Fruit fly (Drosophila melanogaster) whole organism, embryonic: ENCODE results near the gene CG8369.

Experiments used
- CG10274 ChIP-seq: fragments of 200-800 bp; sonication (Bioruptor generic); optimal IDR thresholded peaks from 3 replicates; lab custom pipeline; 2017; ENCODE audit warnings: missing biosample characterization, mild to moderate bottlenecking, missing genetic modification characterization
- CG10543 ChIP-seq: fragments of 200-800 bp; sonication (Bioruptor generic); optimal IDR thresholded peaks from 3 replicates; lab custom pipeline; 2017; ENCODE audit warnings: missing biosample characterization, mild to moderate bottlenecking, missing genetic modification characterization, moderate library complexity
- CG11696 ChIP-seq: fragments of 200-800 bp; sonication (Bioruptor generic); IDR thresholded peaks from 2 replicates; pipeline ENCODE4 v1.3.6; 2022; ENCODE audit warnings: missing biosample characterization, missing genetic modification characterization
- CG14050 ChIP-seq: fragments of 200-800 bp; sonication (Bioruptor generic); IDR thresholded peaks from 3 replicates; pipeline ENCODE4 v1.3.6; 2022; ENCODE audit warnings: missing biosample characterization, missing genetic modification characterization
- CG14710 ChIP-seq: fragments of 200-800 bp; sonication (Bioruptor generic); optimal IDR thresholded peaks from 3 replicates; lab custom pipeline; 2019; ENCODE audit warnings: missing biosample characterization, mild to moderate bottlenecking, missing genetic modification characterization, moderate library complexity
- CG1603 ChIP-seq: fragments of 200-800 bp; sonication (Bioruptor generic); optimal IDR thresholded peaks from 2 replicates; lab custom pipeline; 2019; ENCODE audit warnings: missing biosample characterization, mild to moderate bottlenecking, missing genetic modification characterization, moderate library complexity
- CG1647 ChIP-seq: fragments of 200-800 bp; sonication (Bioruptor generic); optimal IDR thresholded peaks from 3 replicates; lab custom pipeline; 2016; ENCODE audit warnings: missing biosample characterization, missing genetic modification characterization
- CG17568 ChIP-seq: fragments of 200-800 bp; sonication (Bioruptor generic); optimal IDR thresholded peaks from 2 replicates; lab custom pipeline; 2018; ENCODE audit warnings: missing biosample characterization, mild to moderate bottlenecking, missing genetic modification characterization, moderate library complexity
- CG18011 ChIP-seq: fragments of 200-800 bp; sonication (Bioruptor generic); optimal IDR thresholded peaks from 2 replicates; lab custom pipeline; 2017; ENCODE audit warnings: missing biosample characterization, missing genetic modification characterization, mild to moderate bottlenecking, moderate library complexity, missing genotype
- CG30431 ChIP-seq: fragments of 200-800 bp; sonication (Bioruptor generic); optimal IDR thresholded peaks from 2 replicates; lab custom pipeline; 2017; ENCODE audit warnings: missing biosample characterization, missing genetic modification characterization
- CG3281 ChIP-seq: fragments of 200-800 bp; sonication (Bioruptor generic); optimal IDR thresholded peaks from 3 replicates; lab custom pipeline; 2017; ENCODE audit warnings: missing biosample characterization, mild to moderate bottlenecking, missing genetic modification characterization
- CG5953 ChIP-seq: fragments of 200-800 bp; sonication (Bioruptor generic); IDR thresholded peaks from 2 replicates; pipeline ENCODE4 v1.3.6; 2022; ENCODE audit warnings: missing biosample characterization, missing genetic modification characterization
- CG6175 ChIP-seq: fragments of 200-800 bp; sonication (Bioruptor generic); IDR thresholded peaks from 3 replicates; pipeline ENCODE4 v1.3.6; 2022; ENCODE audit warnings: missing biosample characterization, missing genetic modification characterization
- CG6254 ChIP-seq: fragments of 200-800 bp; sonication (Bioruptor generic); optimal IDR thresholded peaks from 3 replicates; lab custom pipeline; 2017; ENCODE audit warnings: mild to moderate bottlenecking, missing biosample characterization, missing genetic modification reagents, missing genetic modification characterization
- CG7786 ChIP-seq: fragments of 200-800 bp; sonication (Bioruptor generic); optimal IDR thresholded peaks from 2 replicates; lab custom pipeline; 2016; ENCODE audit warnings: missing biosample characterization, missing genetic modification characterization
- CG9797 ChIP-seq: fragments of 200-800 bp; sonication (Bioruptor generic); optimal IDR thresholded peaks from 3 replicates; lab custom pipeline; 2018; ENCODE audit warnings: missing biosample characterization, mild to moderate bottlenecking, missing genetic modification characterization
- CG9817 ChIP-seq: fragments of 200-800 bp; sonication (Bioruptor generic); optimal IDR thresholded peaks from 2 replicates; lab custom pipeline; 2018; ENCODE audit warnings: missing biosample characterization, mild to moderate bottlenecking, missing genetic modification characterization, moderate library complexity
- CHES-1-like ChIP-seq: fragments of 200-800 bp; sonication (Bioruptor generic); optimal IDR thresholded peaks from 2 replicates; lab custom pipeline; 2016; ENCODE audit warnings: missing biosample characterization, missing genetic modification characterization
- Camta ChIP-seq: fragments of 200-800 bp; sonication (Bioruptor generic); optimal IDR thresholded peaks from 2 replicates; lab custom pipeline; 2016; ENCODE audit warnings: missing biosample characterization, missing genetic modification characterization
- CoRest ChIP-seq: fragments of 200-800 bp; sonication (Bioruptor generic); optimal IDR thresholded peaks from 3 replicates; lab custom pipeline; 2018; ENCODE audit warnings: missing biosample characterization, mild to moderate bottlenecking, missing genetic modification characterization, moderate library complexity
- D19B ChIP-seq: fragments of 200-800 bp; sonication (Bioruptor generic); optimal IDR thresholded peaks from 2 replicates; lab custom pipeline; 2017; ENCODE audit warnings: missing biosample characterization, mild to moderate bottlenecking, missing genetic modification characterization
- Dp ChIP-seq: fragments of 200-800 bp; sonication (Bioruptor generic); optimal IDR thresholded peaks from 2 replicates; lab custom pipeline; 2018; ENCODE audit warnings: missing biosample characterization, mild to moderate bottlenecking, missing genetic modification characterization, moderate library complexity
- Fer3 ChIP-seq: fragments of 200-800 bp; sonication (Bioruptor generic); optimal IDR thresholded peaks from 2 replicates; lab custom pipeline; 2018; ENCODE audit warnings: missing biosample characterization, mild to moderate bottlenecking, missing genetic modification characterization, moderate library complexity
- Gug ChIP-seq: fragments of 200-800 bp; sonication (Bioruptor generic); IDR thresholded peaks from 4 replicates; pipeline ENCODE4 v1.3.6; 2022; ENCODE audit warnings: missing biosample characterization, missing genetic modification characterization
- H2.0 ChIP-seq: fragments of 200-800 bp; sonication (Bioruptor generic); IDR thresholded peaks from 2 replicates; pipeline ENCODE4 v1.3.6; 2022; ENCODE audit warnings: missing biosample characterization, missing genetic modification characterization
- Hr78 ChIP-seq, 2 experiments: fragments of 200-800 bp in 1 of 2; fragments of >200 bp in 1 of 2; sonication (Bioruptor generic) in 1 of 2; optimal IDR thresholded peaks; 2 replicates each; lab custom pipeline; 2017 to 2019; ENCODE audit warnings: missing biosample characterization in 2 of 2, missing genetic modification characterization in 2 of 2, mild to moderate bottlenecking in 1 of 2, moderate library complexity in 1 of 2
- Hsf ChIP-seq: fragments of 200-800 bp; sonication (Bioruptor generic); optimal IDR thresholded peaks from 3 replicates; lab custom pipeline; 2016; ENCODE audit warnings: missing biosample characterization, missing genetic modification characterization
- Oaz ChIP-seq: fragments of 200-800 bp; sonication (Bioruptor generic); IDR thresholded peaks from 2 replicates; pipeline ENCODE4 v1.3.6; 2022; ENCODE audit warnings: missing biosample characterization, missing genetic modification characterization
- Optix ChIP-seq: fragments of 200-800 bp; sonication (Bioruptor generic); IDR thresholded peaks from 3 replicates; pipeline ENCODE4 v1.3.6; 2022; ENCODE audit warnings: missing biosample characterization, missing genetic modification characterization
- Pdp1 ChIP-seq, 2 experiments: fragments of 200-800 bp; sonication (Bioruptor generic); optimal IDR thresholded peaks; 3 replicates each; lab custom pipeline; 2016; ENCODE audit warnings: missing biosample characterization in 2 of 2, missing genetic modification characterization in 2 of 2, mild to moderate bottlenecking in 1 of 2, moderate library complexity in 1 of 2
- Rfx ChIP-seq: fragments of 200-800 bp; sonication (Bioruptor generic); IDR thresholded peaks from 2 replicates; pipeline ENCODE4 v1.3.6; 2022; ENCODE audit warnings: missing biosample characterization, missing genetic modification characterization
- ash1 ChIP-seq: fragments of 200-800 bp; sonication (Bioruptor generic); optimal IDR thresholded peaks from 2 replicates; lab custom pipeline; 2018; ENCODE audit warnings: missing biosample characterization, mild to moderate bottlenecking, missing genetic modification characterization
- bowl ChIP-seq: fragments of 200-800 bp; sonication (Bioruptor generic); IDR thresholded peaks from 2 replicates; pipeline ENCODE4 v1.3.6; 2022; ENCODE audit warnings: missing biosample characterization, missing genetic modification characterization
- br ChIP-seq: fragments of >200 bp; optimal IDR thresholded peaks from 2 replicates; lab custom pipeline; 2017
- btn ChIP-seq: fragments of 200-800 bp; sonication (Bioruptor generic); optimal IDR thresholded peaks from 2 replicates; lab custom pipeline; 2016; ENCODE audit warnings: missing biosample characterization, missing genetic modification characterization
- chn ChIP-seq: fragments of 200-800 bp; sonication (Bioruptor generic); optimal IDR thresholded peaks from 2 replicates; lab custom pipeline; 2016; ENCODE audit warnings: missing biosample characterization, missing genetic modification characterization
- dysf ChIP-seq: fragments of 200-800 bp; sonication (Bioruptor generic); IDR thresholded peaks from 3 replicates; pipeline ENCODE4 v1.3.6; 2022; ENCODE audit warnings: missing biosample characterization, missing genetic modification characterization
- esg ChIP-seq: fragments of 200-800 bp; sonication (Bioruptor generic); conservative IDR thresholded peaks from 2 replicates; pipeline ENCODE4 v1.3.6; 2022; ENCODE audit warnings: missing biosample characterization, missing genetic modification characterization
- fd3F ChIP-seq: fragments of 200-800 bp; sonication (Bioruptor generic); optimal IDR thresholded peaks from 2 replicates; lab custom pipeline; 2018; ENCODE audit warnings: missing biosample characterization, mild to moderate bottlenecking, missing genetic modification characterization, moderate library complexity
- gro ChIP-seq: fragments of 200-800 bp; sonication (Bioruptor generic); optimal IDR thresholded peaks from 2 replicates; lab custom pipeline; 2016; ENCODE audit warnings: missing biosample characterization, missing genetic modification characterization
- her ChIP-seq: fragments of 200-800 bp; sonication (Bioruptor generic); optimal IDR thresholded peaks from 2 replicates; lab custom pipeline; 2016; ENCODE audit warnings: missing biosample characterization, missing genetic modification characterization
- jumu ChIP-seq: fragments of 200-800 bp; sonication (Bioruptor generic); optimal IDR thresholded peaks from 3 replicates; lab custom pipeline; 2016; ENCODE audit warnings: missing biosample characterization, missing genetic modification characterization
- lab ChIP-seq: fragments of 200-800 bp; sonication (Bioruptor generic); optimal IDR thresholded peaks from 3 replicates; lab custom pipeline; 2017; ENCODE audit warnings: missing biosample characterization, missing genetic modification characterization, mild to moderate bottlenecking, moderate library complexity, missing genetic modification reagents
- nerfin-2 ChIP-seq: fragments of 200-800 bp; sonication (Bioruptor generic); IDR thresholded peaks from 2 replicates; pipeline ENCODE4 v1.3.6; 2022; ENCODE audit warnings: missing biosample characterization, missing genetic modification characterization; ENCODE audit not compliant: partially characterized antibody
- odd ChIP-seq: fragments of 200-800 bp; sonication (Bioruptor generic); optimal IDR thresholded peaks from 2 replicates; lab custom pipeline; 2017; ENCODE audit warnings: missing biosample characterization, mild to moderate bottlenecking, missing genetic modification characterization
- org-1 ChIP-seq: fragments of 200-800 bp; sonication (Bioruptor generic); optimal IDR thresholded peaks from 2 replicates; lab custom pipeline; 2017; ENCODE audit warnings: missing biosample characterization, missing genetic modification characterization
- seq ChIP-seq: fragments of 200-800 bp; sonication (Bioruptor generic); IDR thresholded peaks from 2 replicates; pipeline ENCODE4 v1.3.6; 2022; ENCODE audit warnings: missing biosample characterization, missing genetic modification characterization
- so ChIP-seq: fragments of 200-800 bp; sonication (Bioruptor generic); IDR thresholded peaks from 3 replicates; pipeline ENCODE4 v1.3.6; 2022; ENCODE audit warnings: missing biosample characterization, missing genetic modification characterization
- tna ChIP-seq: fragments of 200-800 bp; sonication (Bioruptor generic); IDR thresholded peaks from 2 replicates; pipeline ENCODE4 v1.3.6; 2022; ENCODE audit warnings: missing biosample characterization, missing genetic modification characterization; ENCODE audit not compliant: partially characterized antibody
- zfh1 ChIP-seq: fragments of 200-800 bp; sonication (Bioruptor generic); IDR thresholded peaks from 3 replicates; pipeline ENCODE4 v1.3.6; 2022; ENCODE audit warnings: missing biosample characterization, missing genetic modification characterization

The CG8369 gene

dm6 chr3R:8846154-8846648 is 24.4 kb downstream of the CG8369 start:
- TF ChIP-seq Dp (GFP tag; lab: Kevin White, UChicago) (peak; percentile 10), CHES-1-like (peak; percentile 76), seq (GFP tag; lab: Robert Waterston, UW) (no peak), gro (GFP tag; lab: Kevin White, UChicago) (peak; percentile 54), nerfin-2 (GFP tag; lab: Robert Waterston, UW) (no peak), CG11696 (GFP tag; lab: Robert Waterston, UW) (no peak), lab (GFP tag; lab: Kevin White, UChicago) (peak; percentile 84), Fer3 (tag; lab: Kevin White, UChicago) (peak; percentile 49), CG9797 (GFP tag; lab: Kevin White, UChicago) (peak; percentile 16), D19B (no peak), org-1 (GFP tag; lab: Kevin White, UChicago) (peak; percentile 53), jumu (GFP tag; lab: Kevin White, UChicago) (peak; percentile 32), CoRest (tag; lab: Kevin White, UChicago) (peak; percentile 28), CG14710 (peak; percentile 47), zfh1 (GFP tag; lab: Robert Waterston, UW) (peak; percentile 55; the same call in 2 of the 3 replicates), CG30431 (GFP tag; lab: Kevin White, UChicago) (no peak), Hsf (GFP tag; lab: Kevin White, UChicago) (peak; percentile 28), CG1603 (peak; percentile 66), CG5953 (GFP tag; lab: Robert Waterston, UW) (no peak), br (lab: Kevin White, UChicago) (no peak), Camta (GFP tag; lab: Kevin White, UChicago) (peak; percentile 50), H2.0 (GFP tag; lab: Robert Waterston, UW) (0 out of 2 replicates have a peak, but pooled peaks have one; percentile 13), so (GFP tag; lab: Robert Waterston, UW) (peak; percentile 73; the same call in 1 of the 3 replicates), Pdp1 (GFP tag; optimal IDR thresholded peaks at IDR 0.05; lab: Kevin White, UChicago) (peak in 1 of 2 experiments; percentile 48), Oaz (GFP tag; lab: Robert Waterston, UW) (no peak), Rfx (GFP tag; lab: Robert Waterston, UW) (peak; percentile 72; the same call in 1 of the 2 replicates), bowl (no peak), CG14050 (no peak), ash1 (GFP tag; lab: Kevin White, UChicago) (peak; percentile 89), CG17568 (GFP tag; lab: Kevin White, UChicago) (peak; percentile 69), CG18011 (GFP tag; lab: Kevin White, UChicago) (peak; percentile 53), CG7786 (peak; percentile 55), Gug (no peak), Hr78 (GFP tag; optimal IDR thresholded peaks at IDR 0.05; lab: Kevin White, UChicago) (peak in 1 of 2 experiments; percentile 0), CG6175 (GFP tag; lab: Robert Waterston, UW) (no peak), odd (GFP tag; lab: Kevin White, UChicago) (peak; percentile 75), Optix (no peak), CG1647 (GFP tag; lab: Kevin White, UChicago) (peak; percentile 41), her (GFP tag; lab: Kevin White, UChicago) (peak; percentile 76), esg (GFP tag; lab: Robert Waterston, UW) (no peak), chn (GFP tag; lab: Kevin White, UChicago) (peak; percentile 18), CG6254 (GFP tag; lab: Kevin White, UChicago) (peak; percentile 38), CG10274 (GFP tag; lab: Kevin White, UChicago) (no peak), fd3F (GFP tag; lab: Kevin White, UChicago) (no peak), CG9817 (tag; lab: Kevin White, UChicago) (no peak), CG10543 (GFP tag; lab: Kevin White, UChicago) (peak; percentile 85), dysf (no peak; the same call in 2 of the 3 replicates), tna (peak; percentile 55; the same call in 1 of the 2 replicates), CG3281 (GFP tag; lab: Kevin White, UChicago) (peak; percentile 70), btn (GFP tag; lab: Kevin White, UChicago) (peak; percentile 12)
